Worm (Caenorhabditis elegans) whole organism, young adult: ENCODE measurements around the gene M106.3.

Source experiments
- C06A6.2 ChIP-seq: fragments of 200-800 bp; sonication (Bioruptor generic); conservative IDR thresholded peaks from 2 replicates; pipeline ENCODE4 v1.3.6; 2022; ENCODE audit warnings: missing genetic modification characterization, missing compliant biosample characterization
- F33H1.4 ChIP-seq: fragments of 200-800 bp; sonication (Bioruptor generic); IDR thresholded peaks from 2 replicates; pipeline ENCODE4 v1.3.6; 2022; ENCODE audit warnings: missing genetic modification reagents, missing genetic modification characterization, missing compliant biosample characterization
- K11D2.4 ChIP-seq: fragments of 200-800 bp; sonication (Bioruptor generic); IDR thresholded peaks from 2 replicates; pipeline ENCODE4 v1.3.6; 2022; ENCODE audit warnings: missing genetic modification reagents, missing genetic modification characterization, missing compliant biosample characterization
- Y53G8AR.9 ChIP-seq: fragments of 200-800 bp; sonication (Bioruptor generic); conservative IDR thresholded peaks from 2 replicates; pipeline ENCODE4 v1.3.6; 2022; ENCODE audit warnings: missing genetic modification reagents, missing genetic modification characterization, missing compliant biosample characterization
- Y56A3A.18 ChIP-seq: fragments of 200-800 bp; sonication (Bioruptor generic); IDR thresholded peaks from 2 replicates; pipeline ENCODE4 v1.3.6; 2022; ENCODE audit warnings: missing genetic modification reagents, missing genetic modification characterization, missing compliant biosample characterization
- Y95B8A.8 ChIP-seq: fragments of 200-800 bp; sonication (Bioruptor generic); IDR thresholded peaks from 2 replicates; pipeline ENCODE4 v1.3.6; 2022; ENCODE audit warnings: missing genetic modification reagents, missing genetic modification characterization, missing compliant biosample characterization
- aptf-3 ChIP-seq: fragments of 200-800 bp; sonication (Bioruptor generic); IDR thresholded peaks from 2 replicates; pipeline ENCODE4 v1.3.6; 2022; ENCODE audit warnings: missing genetic modification characterization, missing compliant biosample characterization
- atf-7 ChIP-seq: sonication (generic microtip); optimal IDR thresholded peaks from 2 replicates; lab custom pipeline; 2017; ENCODE audit warnings: mild to moderate bottlenecking, missing genetic modification characterization, missing compliant biosample characterization
- attf-5 ChIP-seq: fragments of 200-800 bp; sonication (Bioruptor generic); optimal IDR thresholded peaks from 2 replicates; lab custom pipeline; 2018; ENCODE audit warnings: mild to moderate bottlenecking, missing genetic modification characterization, missing compliant biosample characterization
- bed-1 ChIP-seq: fragments of 200-800 bp; sonication (Bioruptor generic); IDR thresholded peaks from 2 replicates; pipeline ENCODE4 v1.3.6; 2022; ENCODE audit warnings: missing genetic modification reagents, missing genetic modification characterization, missing compliant biosample characterization
- cebp-1 ChIP-seq, 2 experiments: fragments of 200-800 bp in 1 of 2; sonication (Bioruptor generic) in 1 of 2; sonication (generic microtip) in 1 of 2; IDR thresholded peaks in 1 of 2; optimal IDR thresholded peaks in 1 of 2; 2 replicates each; pipeline versions ENCODE4 v1.3.6 to Lab custom; 2017 to 2022; ENCODE audit warnings: missing compliant biosample characterization in 2 of 2, missing genetic modification characterization in 2 of 2, mild to moderate bottlenecking in 1 of 2, missing genetic modification reagents in 1 of 2, moderate library complexity in 1 of 2
- cebp-2 ChIP-seq: fragments of 200-800 bp; sonication (Bioruptor generic); IDR thresholded peaks from 2 replicates; pipeline ENCODE4 v1.3.6; 2022; ENCODE audit warnings: missing genetic modification characterization, missing compliant biosample characterization
- ceh-27 ChIP-seq: fragments of 200-800 bp; sonication (Bioruptor generic); optimal IDR thresholded peaks from 2 replicates; lab custom pipeline; 2018; ENCODE audit warnings: mild to moderate bottlenecking, missing genetic modification characterization, moderate library complexity, missing compliant biosample characterization
- ceh-40 ChIP-seq: fragments of 200-800 bp; sonication (Bioruptor generic); IDR thresholded peaks from 2 replicates; pipeline ENCODE4 v1.3.6; 2022; ENCODE audit warnings: missing genetic modification characterization, missing compliant biosample characterization
- chd-7 ChIP-seq: sonication (generic microtip); optimal IDR thresholded peaks from 2 replicates; lab custom pipeline; 2016; ENCODE audit warnings: mild to moderate bottlenecking, missing genetic modification characterization, moderate library complexity, missing compliant biosample characterization
- die-1 ChIP-seq: sonication (generic microtip); optimal IDR thresholded peaks from 2 replicates; lab custom pipeline; 2016; ENCODE audit warnings: missing genotype, mild to moderate bottlenecking, missing genetic modification characterization, missing compliant biosample characterization
- dox-1 ChIP-seq: fragments of 200-800 bp; sonication (Bioruptor generic); IDR thresholded peaks from 2 replicates; pipeline ENCODE4 v1.3.6; 2022; ENCODE audit warnings: missing genetic modification reagents, missing genetic modification characterization, missing compliant biosample characterization
- egl-44 ChIP-seq: fragments of 200-800 bp; sonication (Bioruptor generic); IDR thresholded peaks from 2 replicates; pipeline ENCODE4 v1.3.6; 2022; ENCODE audit warnings: missing genetic modification reagents, missing genetic modification characterization, missing compliant biosample characterization
- gei-17 ChIP-seq: fragments of 200-800 bp; sonication (Bioruptor generic); optimal IDR thresholded peaks from 2 replicates; lab custom pipeline; 2018; ENCODE audit warnings: mild to moderate bottlenecking, missing genetic modification characterization, missing compliant biosample characterization
- hlh-12 ChIP-seq: sonication (generic microtip); optimal IDR thresholded peaks from 2 replicates; lab custom pipeline; 2016; ENCODE audit warnings: missing genetic modification characterization, missing compliant biosample characterization
- hmg-1.2 ChIP-seq: fragments of 200-800 bp; sonication (Bioruptor generic); IDR thresholded peaks from 2 replicates; pipeline ENCODE4 v1.3.6; 2022; ENCODE audit warnings: missing genetic modification reagents, missing genetic modification characterization, missing compliant biosample characterization
- hsf-1 ChIP-seq: fragments of 200-800 bp; sonication (Bioruptor generic); IDR thresholded peaks from 2 replicates; pipeline ENCODE4 v1.3.6; 2022; ENCODE audit warnings: missing genetic modification reagents, missing genetic modification characterization, missing compliant biosample characterization
- let-607 ChIP-seq, 2 experiments: fragments of 200-800 bp in 1 of 2; sonication (Bioruptor generic) in 1 of 2; sonication (generic microtip) in 1 of 2; optimal IDR thresholded peaks; 2 replicates each; lab custom pipeline; 2016 to 2018; ENCODE audit warnings: mild to moderate bottlenecking in 2 of 2, missing compliant biosample characterization in 2 of 2, missing genetic modification characterization in 2 of 2, moderate library complexity in 2 of 2, missing genotype in 1 of 2
- lin-35 ChIP-seq, 3 experiments: fragments of 150-350 bp in 2 of 3; sonication (generic microtip) in 1 of 3; optimal IDR thresholded peaks; 2 replicates each; lab custom pipeline; 2014 to 2018; ENCODE audit warnings: missing biosample characterization in 3 of 3, missing genetic modification characterization in 3 of 3, missing genetic modification reagents in 3 of 3
- lin-40 ChIP-seq: sonication (generic microtip); optimal IDR thresholded peaks from 2 replicates; lab custom pipeline; 2016; ENCODE audit warnings: missing genetic modification characterization, mild to moderate bottlenecking, missing compliant biosample characterization, missing genotype, missing genetic modification reagents
- lin-54 ChIP-seq: fragments of 200-800 bp; sonication (Bioruptor generic); optimal IDR thresholded peaks from 2 replicates; lab custom pipeline; 2018; ENCODE audit warnings: mild to moderate bottlenecking, missing genetic modification characterization, missing compliant biosample characterization
- lir-1 ChIP-seq: fragments of 200-800 bp; sonication (Bioruptor generic); conservative IDR thresholded peaks from 2 replicates; pipeline ENCODE4 v1.3.6; 2022; ENCODE audit warnings: missing genetic modification reagents, missing genetic modification characterization, missing compliant biosample characterization
- lsl-1 ChIP-seq: fragments of 200-800 bp; sonication (Bioruptor generic); optimal IDR thresholded peaks from 2 replicates; lab custom pipeline; 2018; ENCODE audit warnings: mild to moderate bottlenecking, missing genetic modification characterization, moderate library complexity, missing compliant biosample characterization
- madf-10 ChIP-seq: sonication (generic microtip); optimal IDR thresholded peaks from 2 replicates; lab custom pipeline; 2016; ENCODE audit warnings: mild to moderate bottlenecking, missing genetic modification characterization, missing compliant biosample characterization
- madf-6 ChIP-seq: fragments of 200-800 bp; sonication (Bioruptor generic); IDR thresholded peaks from 2 replicates; pipeline ENCODE4 v1.3.6; 2022; ENCODE audit warnings: missing genetic modification reagents, missing genetic modification characterization, missing compliant biosample characterization
- mcd-1 ChIP-seq: fragments of 200-800 bp; sonication (Bioruptor generic); IDR thresholded peaks from 2 replicates; pipeline ENCODE4 v1.3.6; 2022; ENCODE audit warnings: missing genetic modification reagents, missing genetic modification characterization, missing compliant biosample characterization
- mel-28 ChIP-seq: sonication (generic microtip); optimal IDR thresholded peaks from 2 replicates; lab custom pipeline; 2016; ENCODE audit warnings: borderline replicate concordance, mild to moderate bottlenecking, missing genetic modification characterization, missing compliant biosample characterization
- nfyb-1 ChIP-seq: fragments of 200-800 bp; sonication (Bioruptor generic); IDR thresholded peaks from 2 replicates; pipeline ENCODE4 v1.3.6; 2022; ENCODE audit warnings: missing genetic modification reagents, missing genetic modification characterization, missing compliant biosample characterization
- nhr-90 ChIP-seq: sonication (generic microtip); optimal IDR thresholded peaks from 2 replicates; lab custom pipeline; 2016; ENCODE audit warnings: missing genotype, mild to moderate bottlenecking, missing genetic modification characterization, missing compliant biosample characterization
- pha-4 ChIP-seq: fragments of 150-350 bp; sonication (generic microtip); optimal IDR thresholded peaks from 2 replicates; lab custom pipeline; 2014; ENCODE audit warnings: missing biosample characterization, missing genetic modification reagents, missing genetic modification characterization
- rcor-1 ChIP-seq: fragments of 200-800 bp; sonication (Bioruptor generic); IDR thresholded peaks from 2 replicates; pipeline ENCODE4 v1.3.6; 2022; ENCODE audit warnings: missing genetic modification reagents, missing genetic modification characterization, missing compliant biosample characterization
- repo-1 ChIP-seq: sonication (generic microtip); optimal IDR thresholded peaks from 2 replicates; lab custom pipeline; 2017; ENCODE audit warnings: mild to moderate bottlenecking, missing genetic modification characterization, missing compliant biosample characterization
- somi-1 ChIP-seq: fragments of 200-800 bp; sonication (Bioruptor generic); optimal IDR thresholded peaks from 2 replicates; lab custom pipeline; 2018; ENCODE audit warnings: mild to moderate bottlenecking, missing genetic modification characterization, missing compliant biosample characterization
- tbp1 ChIP-seq: fragments of 200-800 bp; sonication (Bioruptor generic); optimal IDR thresholded peaks from 2 replicates; lab custom pipeline; 2018; ENCODE audit warnings: mild to moderate bottlenecking, missing genetic modification characterization, missing compliant biosample characterization
- tlf-1 ChIP-seq: fragments of 200-800 bp; sonication (Bioruptor generic); optimal IDR thresholded peaks from 2 replicates; lab custom pipeline; 2018; ENCODE audit warnings: mild to moderate bottlenecking, missing genetic modification characterization, missing compliant biosample characterization
- unc-62 ChIP-seq: fragments of 150-350 bp; optimal IDR thresholded peaks from 2 replicates; lab custom pipeline; 2014; ENCODE audit warnings: missing biosample characterization, missing genetic modification reagents, missing genetic modification characterization
- ztf-18 ChIP-seq: sonication (generic microtip); optimal IDR thresholded peaks from 2 replicates; lab custom pipeline; 2016; ENCODE audit warnings: missing genotype, mild to moderate bottlenecking, missing genetic modification characterization, missing compliant biosample characterization
- ztf-22 ChIP-seq: fragments of 200-800 bp; sonication (Bioruptor generic); optimal IDR thresholded peaks from 2 replicates; lab custom pipeline; 2018; ENCODE audit warnings: mild to moderate bottlenecking, missing genetic modification characterization, moderate library complexity, missing compliant biosample characterization
- ztf-25 ChIP-seq: fragments of 200-800 bp; sonication (Bioruptor generic); IDR thresholded peaks from 2 replicates; pipeline ENCODE4 v1.3.6; 2022; ENCODE audit warnings: missing genetic modification reagents, missing genetic modification characterization, missing compliant biosample characterization
- ztf-3 ChIP-seq: fragments of 200-800 bp; sonication (Bioruptor generic); optimal IDR thresholded peaks from 2 replicates; lab custom pipeline; 2018; ENCODE audit warnings: mild to moderate bottlenecking, missing genetic modification characterization, missing compliant biosample characterization

M106.3 gene

DNA sequence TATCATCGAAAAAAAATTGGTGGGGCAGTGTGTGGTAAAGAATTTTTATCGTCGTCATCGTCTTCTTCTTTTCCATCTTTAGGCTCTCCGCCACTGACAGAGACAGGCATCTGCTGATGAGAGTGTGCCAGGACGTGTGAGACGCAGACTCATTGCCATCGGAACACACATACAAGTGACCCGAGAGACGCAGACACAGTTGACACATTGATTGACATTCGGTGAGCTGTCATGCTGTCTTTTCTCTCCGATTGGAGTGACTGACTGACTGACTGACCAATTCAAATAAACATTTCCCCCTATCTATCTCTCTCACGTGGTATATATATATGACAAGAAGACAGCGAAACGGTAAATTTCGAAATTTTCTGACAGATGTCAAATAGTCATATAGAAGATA, 9.6 kb downstream of the M106.3 start (continued):
- peak; percentile 75 for TF ChIP-seq hmg-1.2 (GFP tag; lab: Robert Waterston, UW)
- TF ChIP-seq cebp-1 (GFP tag; IDR thresholded peaks at IDR 0.05; lab: Robert Waterston, UW) = peak; percentile 66
- peak; percentile 90 for TF ChIP-seq cebp-1 (tag; optimal IDR thresholded peaks at IDR 0.05; lab: Kevin White, UChicago)
- TF ChIP-seq hsf-1 (GFP tag; lab: Robert Waterston, UW) = no peak
- TF ChIP-seq mel-28 (tag; lab: Kevin White, UChicago) = no peak
- peak; percentile 74 for TF ChIP-seq egl-44 (GFP tag; lab: Robert Waterston, UW)
- TF ChIP-seq gei-17 (GFP tag; lab: Kevin White, UChicago) = peak; percentile 54
- TF ChIP-seq tlf-1 (GFP tag; lab: Kevin White, UChicago) = peak; percentile 88
- TF ChIP-seq lir-1 (GFP tag; lab: Robert Waterston, UW) = peak; percentile 59
- peak; percentile 85 for TF ChIP-seq nfyb-1
- TF ChIP-seq ceh-40 (GFP tag; lab: Robert Waterston, UW) = 0 out of 2 replicates have a peak, but pooled peaks have one; percentile 12
- 0 out of 2 replicates have a peak, but pooled peaks have one; percentile 51 for TF ChIP-seq K11D2.4 (GFP tag; lab: Robert Waterston, UW)
- TF ChIP-seq somi-1 = peak; percentile 60
- peak; percentile 63 for TF ChIP-seq ztf-3 (GFP tag; lab: Kevin White, UChicago)
- TF ChIP-seq aptf-3 = no peak
- TF ChIP-seq Y95B8A.8 = no peak
- TF ChIP-seq let-607 (tag; optimal IDR thresholded peaks at IDR 0.05; lab: Kevin White, UChicago) = peak; percentile 95 to 96
- TF ChIP-seq madf-10 (tag; lab: Kevin White, UChicago) = peak; percentile 55
- peak; percentile 92 for TF ChIP-seq dox-1
- peak; percentile 57 for TF ChIP-seq ceh-27
- peak; percentile 72 for TF ChIP-seq repo-1 (tag; lab: Kevin White, UChicago)
- TF ChIP-seq ztf-25 (GFP tag; lab: Robert Waterston, UW) = no peak
- TF ChIP-seq die-1 = peak; percentile 46
- peak; percentile 87 for TF ChIP-seq nhr-90 (tag; lab: Kevin White, UChicago)
- TF ChIP-seq hlh-12 (tag; lab: Kevin White, UChicago) = no peak
- TF ChIP-seq unc-62 (GFP tag; lab: Kevin White, UChicago) = peak; percentile 98
- peak; percentile 59 for TF ChIP-seq tbp1 (GFP tag; lab: Kevin White, UChicago)
- TF ChIP-seq pha-4 (tag; lab: Kevin White, UChicago) = peak; percentile 62
- peak; percentile 93 for TF ChIP-seq attf-5 (GFP tag; lab: Kevin White, UChicago)
- TF ChIP-seq bed-1 (GFP tag; lab: Robert Waterston, UW) = no peak
- peak; percentile 14; the same call in 1 of the 2 replicates for TF ChIP-seq F33H1.4 (GFP tag; lab: Robert Waterston, UW)
- TF ChIP-seq ztf-22 (GFP tag; lab: Kevin White, UChicago) = peak; percentile 91
- peak; percentile 78; the same call in 1 of the 2 replicates for TF ChIP-seq Y53G8AR.9
- TF ChIP-seq lin-35 (GFP tag; optimal IDR thresholded peaks at IDR 0.05; lab: Kevin White, UChicago) = no peak
- TF ChIP-seq mcd-1 (GFP tag; lab: Robert Waterston, UW) = peak; percentile 68
- TF ChIP-seq lin-54 (GFP tag; lab: Kevin White, UChicago) = peak; percentile 73
- TF ChIP-seq madf-6 = 0 out of 2 replicates have a peak, but pooled peaks have one; percentile 7
- TF ChIP-seq atf-7 (tag; lab: Kevin White, UChicago) = peak; percentile 87
- no peak for TF ChIP-seq lsl-1 (GFP tag; lab: Kevin White, UChicago)
- TF ChIP-seq lin-40 (tag; lab: Kevin White, UChicago) = peak; percentile 87
- TF ChIP-seq Y56A3A.18 (GFP tag; lab: Robert Waterston, UW) = peak; percentile 53; the same call in 1 of the 2 replicates
- peak; percentile 54 for TF ChIP-seq rcor-1 (GFP tag; lab: Robert Waterston, UW)
- TF ChIP-seq ztf-18 (tag; lab: Kevin White, UChicago) = peak; percentile 4
- TF ChIP-seq chd-7 (tag; lab: Kevin White, UChicago) = peak; percentile 85
- TF ChIP-seq C06A6.2 = peak; percentile 82
- no peak for TF ChIP-seq cebp-2 (GFP tag; lab: Robert Waterston, UW)
